Worm (Caenorhabditis elegans): ENCODE measurements around the gene aat-7.

The aat-7 gene

DNA sequence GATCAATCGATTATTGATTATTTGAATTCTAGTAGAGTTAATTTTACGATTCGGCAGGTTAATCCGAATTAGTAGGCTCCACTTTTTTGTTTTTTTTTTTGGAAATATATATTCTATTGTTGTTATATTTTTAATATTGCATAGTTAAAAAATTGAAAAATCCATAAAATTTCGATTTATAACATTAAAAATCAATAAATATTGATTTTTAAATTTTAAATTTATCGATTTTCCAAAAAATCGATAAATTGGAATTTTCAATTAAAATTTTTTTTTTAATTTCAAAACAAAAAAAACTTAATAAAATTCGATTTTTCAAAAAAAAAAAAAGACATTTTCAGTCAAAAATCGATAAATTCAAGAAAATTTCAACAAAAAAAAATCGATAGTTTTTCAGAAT lies 33.3 kb downstream of the aat-7 start:
- no peak for TF ChIP-seq mep-1 (tag; optimal IDR thresholded peaks at IDR 0.05)
- no peak for TF ChIP-seq elt-1 (tag; optimal IDR thresholded peaks at IDR 0.05; ENCODE audit: borderline replicate concordance, insufficient read depth)
- no peak for TF ChIP-seq pha-4 (tag; optimal IDR thresholded peaks at IDR 0.05)
- no peak for TF ChIP-seq nhr-237 (tag; optimal IDR thresholded peaks at IDR 0.05)
- no peak for TF ChIP-seq drap-1 (GFP tag; optimal IDR thresholded peaks at IDR 0.05)
- no peak for TF ChIP-seq nhr-12 (tag; optimal IDR thresholded peaks at IDR 0.05)
- no peak for TF ChIP-seq sptf-1 (tag; optimal IDR thresholded peaks at IDR 0.05)
- TF ChIP-seq ceh-43 (GFP tag; optimal IDR thresholded peaks at IDR 0.05): no peak
- TF ChIP-seq hlh-1 (tag; optimal IDR thresholded peaks at IDR 0.05): no peak
- no peak for TF ChIP-seq unc-62 (GFP tag; optimal IDR thresholded peaks at IDR 0.05)
- no peak for TF ChIP-seq elt-3 (tag; optimal IDR thresholded peaks at IDR 0.05)
- TF ChIP-seq lin-32 (GFP tag; optimal IDR thresholded peaks at IDR 0.05): no peak
- no peak for TF ChIP-seq nhr-2 (tag; optimal IDR thresholded peaks at IDR 0.05)

DNA sequence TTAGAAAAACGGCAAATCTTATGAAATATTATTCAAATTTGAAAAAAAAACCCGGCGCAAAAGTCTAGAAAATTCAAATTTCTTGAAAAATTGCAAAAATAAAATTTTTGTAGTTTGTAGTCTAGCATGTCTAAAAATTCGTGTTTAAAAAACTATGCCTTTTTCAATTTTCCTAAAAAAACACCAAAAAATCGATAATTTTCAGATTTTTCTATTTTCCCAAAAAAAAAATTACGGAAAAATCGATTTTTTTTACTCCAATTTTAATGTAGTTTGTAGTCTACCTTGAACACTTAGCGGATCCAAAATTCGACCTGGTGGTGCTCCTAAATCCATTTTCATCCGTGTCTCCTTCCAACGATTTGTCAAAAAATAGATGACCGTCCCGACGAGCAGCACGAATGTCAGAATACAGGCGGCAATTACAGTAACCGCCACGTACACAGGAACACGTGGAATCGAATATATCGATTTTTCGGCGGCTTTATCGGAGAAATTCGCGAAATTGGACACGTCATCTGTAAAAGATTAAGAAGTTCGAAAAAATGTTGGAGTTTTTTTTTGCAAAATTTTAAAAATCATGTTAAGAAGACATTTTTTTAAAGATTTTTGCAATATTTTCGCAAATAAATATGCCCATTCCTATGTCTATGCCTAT lies 34.3 kb downstream of the aat-7 start:
- TF ChIP-seq flh-1 (GFP tag; optimal IDR thresholded peaks at IDR 0.05): no peak
- no peak for TF ChIP-seq ham-2 (GFP tag; optimal IDR thresholded peaks at IDR 0.05)
- no peak for TF ChIP-seq ceh-83 (GFP tag; optimal IDR thresholded peaks at IDR 0.05)
- TF ChIP-seq mls-2 (tag; optimal IDR thresholded peaks at IDR 0.05): no peak
- TF ChIP-seq elt-1 (tag; optimal IDR thresholded peaks at IDR 0.05; ENCODE audit: borderline replicate concordance, insufficient read depth): no peak
- TF ChIP-seq elt-3 (tag; optimal IDR thresholded peaks at IDR 0.05): no peak
- no peak for TF ChIP-seq mab-5 (tag; optimal IDR thresholded peaks at IDR 0.05)
- no peak for TF ChIP-seq unc-39 (tag; optimal IDR thresholded peaks at IDR 0.05)
- no peak for TF ChIP-seq bed-3 (GFP tag; optimal IDR thresholded peaks at IDR 0.05)
- TF ChIP-seq sem-2 (GFP tag; optimal IDR thresholded peaks at IDR 0.05): no peak
- no peak for TF ChIP-seq snpc-4 (tag; optimal IDR thresholded peaks at IDR 0.05)
- no peak for TF ChIP-seq lsy-2 (tag; optimal IDR thresholded peaks at IDR 0.05)
- TF ChIP-seq cnd-1 (tag; optimal IDR thresholded peaks at IDR 0.05): no peak
- no peak for TF ChIP-seq blmp-1 (tag; optimal IDR thresholded peaks at IDR 0.05)
- no peak for TF ChIP-seq ceh-43 (GFP tag; optimal IDR thresholded peaks at IDR 0.05)
- no peak for TF ChIP-seq tbx-8 (GFP tag; optimal IDR thresholded peaks at IDR 0.05)
- no peak for TF ChIP-seq unc-62 (GFP tag; optimal IDR thresholded peaks at IDR 0.05)
- no peak for TF ChIP-seq nhr-2 (tag; optimal IDR thresholded peaks at IDR 0.05)

DNA sequence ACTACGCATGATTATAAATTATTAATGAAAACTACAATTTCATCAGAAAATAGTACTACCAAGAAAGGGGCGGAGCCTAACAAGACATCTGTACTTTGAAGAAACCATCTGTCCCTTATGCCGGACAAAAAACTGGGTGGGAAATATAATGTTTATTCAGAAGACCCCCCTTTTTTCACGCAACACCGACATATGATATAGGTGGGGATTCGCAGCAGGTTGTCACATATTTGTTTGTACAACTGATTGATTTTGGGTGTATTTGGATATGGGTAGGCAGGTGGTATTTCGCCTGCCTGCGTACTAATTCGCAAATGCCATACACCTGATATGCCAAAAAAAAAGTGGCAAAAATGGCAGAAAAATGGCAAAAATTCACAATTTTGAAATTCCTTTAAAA lies 37.0 kb downstream of the aat-7 start, which contains the start of gene Y51H7C.10:
Gene Y51H7C.10, minus strand, starts transcription at position 101 of the 400 bp plus-strand sequence.
- TF ChIP-seq blmp-1 (tag; optimal IDR thresholded peaks at IDR 0.05): no peak
- TF ChIP-seq mep-1 (tag; optimal IDR thresholded peaks at IDR 0.05): no peak
- no peak for TF ChIP-seq bed-3 (GFP tag; optimal IDR thresholded peaks at IDR 0.05)
- no peak for TF ChIP-seq sem-2 (GFP tag; optimal IDR thresholded peaks at IDR 0.05)
- no peak for TF ChIP-seq nhr-12 (tag; optimal IDR thresholded peaks at IDR 0.05)
- TF ChIP-seq ceh-83 (GFP tag; optimal IDR thresholded peaks at IDR 0.05): no peak
- no peak for TF ChIP-seq tbx-8 (GFP tag; optimal IDR thresholded peaks at IDR 0.05)
- TF ChIP-seq unc-62 (GFP tag; optimal IDR thresholded peaks at IDR 0.05): no peak
- no peak for TF ChIP-seq lin-13 (tag; optimal IDR thresholded peaks at IDR 0.05)
- TF ChIP-seq lsy-2 (tag; optimal IDR thresholded peaks at IDR 0.05): no peak
- no peak for TF ChIP-seq sptf-1 (tag; optimal IDR thresholded peaks at IDR 0.05)
- no peak for TF ChIP-seq ztf-11 (tag; optimal IDR thresholded peaks at IDR 0.05)
- no peak for TF ChIP-seq ceh-43 (GFP tag; optimal IDR thresholded peaks at IDR 0.05)
- no peak for TF ChIP-seq flh-1 (GFP tag; optimal IDR thresholded peaks at IDR 0.05)
- no peak for TF ChIP-seq zip-8 (tag; optimal IDR thresholded peaks at IDR 0.05)
- TF ChIP-seq pha-4 (tag; optimal IDR thresholded peaks at IDR 0.05): no peak
- TF ChIP-seq elt-3 (tag; optimal IDR thresholded peaks at IDR 0.05): no peak

DNA sequence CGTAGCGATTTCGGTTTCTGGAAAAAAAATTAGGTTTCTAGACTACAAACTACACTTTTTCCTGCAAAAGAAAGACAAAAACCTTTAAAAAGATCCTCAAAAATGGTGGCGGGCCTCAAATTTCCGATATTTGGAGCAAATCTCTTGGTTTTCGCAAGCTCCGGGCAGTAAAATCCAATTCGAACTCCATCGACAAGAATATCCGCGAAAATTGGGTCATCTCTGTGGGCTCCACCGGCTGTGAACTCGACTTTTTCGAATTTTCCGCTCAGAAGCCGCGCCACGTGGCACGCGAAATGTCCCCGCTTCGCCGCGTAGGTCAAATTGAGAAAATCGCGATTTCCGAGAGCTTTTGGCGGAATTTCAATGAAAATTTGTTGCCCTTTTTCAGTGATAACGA lies 50.0 kb downstream of the aat-7 start:
- no peak for TF ChIP-seq snpc-4 (tag; optimal IDR thresholded peaks at IDR 0.05)
- TF ChIP-seq ceh-39 (tag; optimal IDR thresholded peaks at IDR 0.05): no peak
- no peak for TF ChIP-seq mab-5 (tag; optimal IDR thresholded peaks at IDR 0.05)
- no peak for TF ChIP-seq tbx-8 (GFP tag; optimal IDR thresholded peaks at IDR 0.05)
- TF ChIP-seq elt-3 (tag; optimal IDR thresholded peaks at IDR 0.05): no peak
- TF ChIP-seq zip-8 (tag; optimal IDR thresholded peaks at IDR 0.05): no peak

All from whole organism, mixed stage, embryonic.